Fruit fly (Drosophila melanogaster) whole organism, embryonic: ENCODE measurements around the gene CG13622.
A peak's percentile ranks its signal among the peaks of the same experiment; 100 is the strongest.

Experiments
- B-H1 ChIP-seq: fragments of 200-800 bp; sonication (Bioruptor generic); IDR thresholded peaks from 3 replicates; pipeline ENCODE4 v1.3.6; 2022; ENCODE audit warnings: missing biosample characterization, missing genetic modification characterization
- B-H2 ChIP-seq: fragments of 200-800 bp; sonication (Bioruptor generic); optimal IDR thresholded peaks from 2 replicates; lab custom pipeline; 2018; ENCODE audit warnings: missing biosample characterization, mild to moderate bottlenecking, missing genetic modification characterization
- C15 ChIP-seq: fragments of 200-800 bp; sonication (Bioruptor generic); IDR thresholded peaks from 3 replicates; pipeline ENCODE4 v1.3.6; 2022; ENCODE audit warnings: missing biosample characterization, missing genetic modification characterization
- CG12219 ChIP-seq: fragments of 200-800 bp; sonication (Bioruptor generic); optimal IDR thresholded peaks from 3 replicates; lab custom pipeline; 2018; ENCODE audit warnings: missing biosample characterization, mild to moderate bottlenecking, missing genetic modification characterization
- CG12769 ChIP-seq: fragments of 200-800 bp; sonication (Bioruptor generic); optimal IDR thresholded peaks from 2 replicates; lab custom pipeline; 2019; ENCODE audit warnings: missing biosample characterization, mild to moderate bottlenecking, missing genetic modification characterization, moderate library complexity
- CG14050 ChIP-seq: fragments of 200-800 bp; sonication (Bioruptor generic); IDR thresholded peaks from 3 replicates; pipeline ENCODE4 v1.3.6; 2022; ENCODE audit warnings: missing biosample characterization, missing genetic modification characterization
- CG14441 ChIP-seq: fragments of 200-800 bp; sonication (Bioruptor generic); IDR thresholded peaks from 2 replicates; pipeline ENCODE4 v1.3.6; 2022; ENCODE audit warnings: missing biosample characterization, missing genetic modification characterization
- CG15073 ChIP-seq: fragments of 200-800 bp; sonication (Bioruptor generic); optimal IDR thresholded peaks from 2 replicates; lab custom pipeline; 2016; ENCODE audit warnings: missing biosample characterization, missing genetic modification characterization
- CG15696 ChIP-seq: fragments of 200-800 bp; sonication (Bioruptor generic); optimal IDR thresholded peaks from 2 replicates; lab custom pipeline; 2019; ENCODE audit warnings: missing biosample characterization, mild to moderate bottlenecking, missing genetic modification characterization, moderate library complexity
- CG16779 ChIP-seq: fragments of 200-800 bp; sonication (Bioruptor generic); IDR thresholded peaks from 2 replicates; pipeline ENCODE4 v1.3.6; 2022; ENCODE audit warnings: missing biosample characterization, missing genetic modification characterization
- CG16815 ChIP-seq: fragments of 200-800 bp; sonication (Bioruptor generic); optimal IDR thresholded peaks from 3 replicates; lab custom pipeline; 2017; ENCODE audit warnings: missing biosample characterization, mild to moderate bottlenecking, missing genetic modification characterization
- CG16863 ChIP-seq: fragments of 200-800 bp; sonication (Bioruptor generic); optimal IDR thresholded peaks from 3 replicates; lab custom pipeline; 2016; ENCODE audit warnings: missing biosample characterization, missing genetic modification characterization
- CG4617 ChIP-seq: fragments of 200-800 bp; sonication (Bioruptor generic); optimal IDR thresholded peaks from 3 replicates; lab custom pipeline; 2016; ENCODE audit warnings: missing biosample characterization, missing genetic modification characterization, borderline replicate concordance
- CG7786 ChIP-seq: fragments of 200-800 bp; sonication (Bioruptor generic); optimal IDR thresholded peaks from 2 replicates; lab custom pipeline; 2016; ENCODE audit warnings: missing biosample characterization, missing genetic modification characterization
- CG8944 ChIP-seq: fragments of 200-800 bp; sonication (Bioruptor generic); optimal IDR thresholded peaks from 3 replicates; lab custom pipeline; 2016; ENCODE audit warnings: missing biosample characterization, missing genetic modification characterization
- CkIIα-i1 ChIP-seq: fragments of 200-800 bp; sonication (Bioruptor generic); IDR thresholded peaks from 2 replicates; pipeline ENCODE4 v1.3.6; 2022; ENCODE audit warnings: missing biosample characterization, missing genetic modification characterization
- CrebB ChIP-seq: fragments of 200-800 bp; sonication (Bioruptor generic); optimal IDR thresholded peaks from 3 replicates; lab custom pipeline; 2018; ENCODE audit warnings: missing biosample characterization, mild to moderate bottlenecking, missing genetic modification characterization
- D19B ChIP-seq: fragments of 200-800 bp; sonication (Bioruptor generic); optimal IDR thresholded peaks from 2 replicates; lab custom pipeline; 2017; ENCODE audit warnings: missing biosample characterization, mild to moderate bottlenecking, missing genetic modification characterization
- Dip2 ChIP-seq: fragments of 200-800 bp; sonication (Bioruptor generic); IDR thresholded peaks from 2 replicates; pipeline ENCODE4 v1.3.6; 2022; ENCODE audit warnings: missing biosample characterization, missing genetic modification characterization
- Doc3 ChIP-seq: fragments of 200-800 bp; sonication (Bioruptor generic); IDR thresholded peaks from 3 replicates; pipeline ENCODE4 v1.3.6; 2022; ENCODE audit warnings: missing biosample characterization, missing genetic modification characterization; ENCODE audit not compliant: partially characterized antibody
- Gug ChIP-seq: fragments of 200-800 bp; sonication (Bioruptor generic); IDR thresholded peaks from 4 replicates; pipeline ENCODE4 v1.3.6; 2022; ENCODE audit warnings: missing biosample characterization, missing genetic modification characterization
- Lhr ChIP-seq: fragments of 200-800 bp; sonication (Bioruptor generic); optimal IDR thresholded peaks from 3 replicates; lab custom pipeline; 2017; ENCODE audit warnings: mild to moderate bottlenecking, missing biosample characterization, missing genetic modification reagents, missing genetic modification characterization
- Mad ChIP-seq: fragments of 200-800 bp; sonication (Bioruptor generic); optimal IDR thresholded peaks from 2 replicates; lab custom pipeline; 2016; ENCODE audit warnings: missing biosample characterization, missing genetic modification characterization
- NK7.1 ChIP-seq: fragments of 200-800 bp; sonication (Bioruptor generic); optimal IDR thresholded peaks from 3 replicates; lab custom pipeline; 2016; ENCODE audit warnings: missing biosample characterization, missing genetic modification characterization
- Nf-YB ChIP-seq: fragments of 200-800 bp; sonication (Bioruptor generic); optimal IDR thresholded peaks from 3 replicates; lab custom pipeline; 2019; ENCODE audit warnings: missing biosample characterization, mild to moderate bottlenecking, missing genetic modification characterization, moderate library complexity
- Oli ChIP-seq: fragments of 200-800 bp; sonication (Bioruptor generic); optimal IDR thresholded peaks from 2 replicates; lab custom pipeline; 2018; ENCODE audit warnings: missing biosample characterization, mild to moderate bottlenecking, missing genetic modification characterization, moderate library complexity
- Rfx ChIP-seq: fragments of 200-800 bp; sonication (Bioruptor generic); IDR thresholded peaks from 2 replicates; pipeline ENCODE4 v1.3.6; 2022; ENCODE audit warnings: missing biosample characterization, missing genetic modification characterization
- Usf ChIP-seq: fragments of 200-800 bp; sonication (Bioruptor generic); optimal IDR thresholded peaks from 2 replicates; lab custom pipeline; 2017; ENCODE audit warnings: missing genotype, missing biosample characterization, missing genetic modification characterization
- bab2 ChIP-seq: fragments of 200-800 bp; sonication (Bioruptor generic); optimal IDR thresholded peaks from 2 replicates; lab custom pipeline; 2016; ENCODE audit warnings: missing biosample characterization, missing genetic modification characterization
- exex ChIP-seq: fragments of 200-800 bp; sonication (Bioruptor generic); optimal IDR thresholded peaks from 4 replicates; lab custom pipeline; 2018; ENCODE audit warnings: missing biosample characterization, mild to moderate bottlenecking, missing genetic modification characterization, moderate library complexity
- fd102C ChIP-seq: fragments of 200-800 bp; sonication (Bioruptor generic); optimal IDR thresholded peaks from 2 replicates; lab custom pipeline; 2018; ENCODE audit warnings: missing biosample characterization, mild to moderate bottlenecking, missing genetic modification characterization, moderate library complexity
- fd3F ChIP-seq: fragments of 200-800 bp; sonication (Bioruptor generic); optimal IDR thresholded peaks from 2 replicates; lab custom pipeline; 2018; ENCODE audit warnings: missing biosample characterization, mild to moderate bottlenecking, missing genetic modification characterization, moderate library complexity
- gcm ChIP-seq: fragments of 200-800 bp; sonication (Bioruptor generic); optimal IDR thresholded peaks from 2 replicates; lab custom pipeline; 2019; ENCODE audit warnings: missing biosample characterization, mild to moderate bottlenecking, missing genetic modification characterization, moderate library complexity
- gro ChIP-seq: fragments of 200-800 bp; sonication (Bioruptor generic); optimal IDR thresholded peaks from 2 replicates; lab custom pipeline; 2016; ENCODE audit warnings: missing biosample characterization, missing genetic modification characterization
- hkb ChIP-seq, 2 experiments: fragments of 200-800 bp in 1 of 2; fragments of >200 bp in 1 of 2; sonication (Bioruptor generic) in 1 of 2; IDR thresholded peaks in 1 of 2; optimal IDR thresholded peaks in 1 of 2; 2 replicates each; pipeline versions ENCODE4 v1.3.6 to Lab custom; 2017 to 2022; ENCODE audit warnings: missing biosample characterization in 1 of 2, missing genetic modification characterization in 1 of 2
- insv ChIP-seq, 2 experiments: fragments of 200-800 bp; sonication (Bioruptor generic); optimal IDR thresholded peaks; 3 replicates each; lab custom pipeline; 2016 to 2018; ENCODE audit warnings: missing biosample characterization in 2 of 2, missing genetic modification characterization in 2 of 2
- jigr1 ChIP-seq: fragments of 200-800 bp; sonication (Bioruptor generic); IDR thresholded peaks from 3 replicates; pipeline ENCODE4 v1.3.6; 2022; ENCODE audit warnings: missing biosample characterization, missing genetic modification characterization
- kay ChIP-seq: fragments of 200-800 bp; sonication (Bioruptor generic); optimal IDR thresholded peaks from 2 replicates; lab custom pipeline; 2016; ENCODE audit warnings: missing biosample characterization, missing genetic modification characterization
- ken ChIP-seq: fragments of 200-800 bp; sonication (Bioruptor generic); IDR thresholded peaks from 3 replicates; pipeline ENCODE4 v1.3.6; 2022; ENCODE audit warnings: missing biosample characterization, missing genetic modification characterization
- lmd ChIP-seq: fragments of 200-800 bp; sonication (Bioruptor generic); IDR thresholded peaks from 2 replicates; pipeline ENCODE4 v1.3.6; 2022; ENCODE audit warnings: missing biosample characterization, missing genetic modification characterization
- lola ChIP-seq, 3 experiments: fragments of >200 bp in 2 of 3; fragments of 200-800 bp in 1 of 3; sonication (Bioruptor generic) in 1 of 3; optimal IDR thresholded peaks; 2 replicates each; lab custom pipeline; 2017 to 2019; ENCODE audit warnings: missing biosample characterization in 3 of 3, missing genetic modification characterization in 3 of 3, mild to moderate bottlenecking in 1 of 3, moderate library complexity in 1 of 3
- luna ChIP-seq: fragments of 200-800 bp; sonication (Bioruptor generic); optimal IDR thresholded peaks from 2 replicates; lab custom pipeline; 2016; ENCODE audit warnings: missing biosample characterization, missing genetic modification characterization
- phol ChIP-seq: fragments of 200-800 bp; sonication (Bioruptor generic); optimal IDR thresholded peaks from 3 replicates; lab custom pipeline; 2018; ENCODE audit warnings: missing biosample characterization, mild to moderate bottlenecking, missing genetic modification characterization, moderate library complexity
- pita ChIP-seq: fragments of 200-800 bp; sonication (Bioruptor generic); optimal IDR thresholded peaks from 2 replicates; lab custom pipeline; 2017; ENCODE audit warnings: missing biosample characterization, mild to moderate bottlenecking, missing genetic modification characterization
- ro ChIP-seq: fragments of 200-800 bp; sonication (Bioruptor generic); IDR thresholded peaks from 2 replicates; pipeline ENCODE4 v1.3.6; 2022; ENCODE audit warnings: missing biosample characterization, missing genetic modification characterization
- sens-2 ChIP-seq: fragments of 200-800 bp; sonication (Bioruptor generic); IDR thresholded peaks from 2 replicates; pipeline ENCODE4 v1.3.6; 2022; ENCODE audit warnings: missing biosample characterization, missing genetic modification characterization
- seq ChIP-seq: fragments of 200-800 bp; sonication (Bioruptor generic); IDR thresholded peaks from 2 replicates; pipeline ENCODE4 v1.3.6; 2022; ENCODE audit warnings: missing biosample characterization, missing genetic modification characterization
- sima ChIP-seq: fragments of 200-800 bp; sonication (Bioruptor generic); optimal IDR thresholded peaks from 2 replicates; lab custom pipeline; 2016; ENCODE audit warnings: missing biosample characterization, missing genetic modification characterization
- sug ChIP-seq: fragments of 200-800 bp; optimal IDR thresholded peaks from 2 replicates; lab custom pipeline; 2019; ENCODE audit warnings: missing biosample characterization, mild to moderate bottlenecking, missing genetic modification characterization, moderate library complexity
- twi ChIP-seq: fragments of 200-800 bp; optimal IDR thresholded peaks from 2 replicates; lab custom pipeline; 2019; ENCODE audit warnings: missing biosample characterization, mild to moderate bottlenecking, missing genetic modification characterization, moderate library complexity

CG13622 gene

DNA sequence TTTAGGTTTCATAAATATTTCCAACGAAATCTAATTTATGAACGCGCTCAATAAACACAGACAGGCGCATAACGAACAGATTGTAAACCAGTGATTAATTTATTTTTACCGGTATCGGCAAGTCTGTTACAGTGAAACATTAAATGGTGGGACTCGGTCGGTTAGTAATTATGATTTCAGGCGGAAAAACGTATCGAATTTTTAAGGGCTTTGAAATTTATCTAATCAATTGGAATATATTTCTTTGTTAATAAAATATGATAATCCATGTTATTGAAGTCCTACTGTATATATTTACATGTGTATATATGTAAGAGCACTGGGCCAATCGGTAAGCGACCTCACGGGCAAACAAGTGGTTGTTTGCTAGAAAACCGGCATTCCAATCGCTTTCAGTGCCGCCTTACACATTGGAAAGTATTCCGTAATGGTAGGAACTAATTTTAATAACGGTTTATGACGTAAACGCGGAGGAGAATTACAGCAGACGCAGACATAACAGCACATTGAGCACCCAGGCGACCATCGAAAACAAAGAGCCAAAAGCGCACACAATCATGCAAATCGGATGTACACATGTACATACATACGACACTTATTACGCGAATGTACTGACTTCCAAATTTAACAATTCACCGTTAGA lies 19.7 kb upstream of the CG13622 start (continued):
- TF ChIP-seq CG7786 (peak; percentile 84), fd3F (GFP tag; lab: Kevin White, UChicago) (peak; percentile 97), CG15073 (GFP tag; lab: Kevin White, UChicago) (peak; percentile 51), ro (GFP tag; lab: Robert Waterston, UW) (peak; percentile 71), seq (GFP tag; lab: Robert Waterston, UW) (peak; percentile 96), CkIIα-i1 (peak; percentile 78), sens-2 (GFP tag; lab: Robert Waterston, UW) (peak; percentile 92), Usf (GFP tag; lab: Kevin White, UChicago) (peak; percentile 49), CG12219 (GFP tag; lab: Kevin White, UChicago) (peak; percentile 93), bab2 (GFP tag; lab: Kevin White, UChicago) (peak; percentile 93), Doc3 (no peak), Mad (GFP tag; lab: Kevin White, UChicago) (peak; percentile 84), gro (peak; percentile 95), sima (peak; percentile 52), Rfx (GFP tag; lab: Robert Waterston, UW) (peak; percentile 98), kay (peak; percentile 76), CG14050 (GFP tag; lab: Robert Waterston, UW) (peak; percentile 92), lola (GFP tag; optimal IDR thresholded peaks at IDR 0.05; lab: Kevin White, UChicago) (no peak), gcm (GFP tag; lab: Kevin White, UChicago) (peak; percentile 79), CG16863 (GFP tag; lab: Kevin White, UChicago) (peak; percentile 80), Nf-YB (GFP tag; lab: Kevin White, UChicago) (peak; percentile 85), insv (GFP tag; optimal IDR thresholded peaks at IDR 0.05; lab: Kevin White, UChicago) (peak in 1 of 2 experiments; percentile 46), phol (tag; lab: Kevin White, UChicago) (peak; percentile 82), CG8944 (peak; percentile 71), luna (GFP tag; lab: Kevin White, UChicago) (peak; percentile 88), CG4617 (GFP tag; lab: Kevin White, UChicago) (no peak), CG15696 (peak; percentile 53), sug (tag; lab: Kevin White, UChicago) (peak; percentile 96), CG16779 (GFP tag; lab: Robert Waterston, UW) (peak; percentile 95), NK7.1 (GFP tag; lab: Kevin White, UChicago) (peak; percentile 50), exex (tag; lab: Kevin White, UChicago) (peak; percentile 86), ken (GFP tag; lab: Robert Waterston, UW) (peak; percentile 92), lmd (GFP tag; lab: Robert Waterston, UW) (peak; percentile 95), Lhr (GFP tag; lab: Kevin White, UChicago) (no peak), fd102C (GFP tag; lab: Kevin White, UChicago) (no peak), hkb (optimal IDR thresholded peaks at IDR 0.05; lab: Kevin White, UChicago) (no peak), hkb (GFP tag; IDR thresholded peaks at IDR 0.05; lab: Robert Waterston, UW) (peak; percentile 95), jigr1 (peak; percentile 75; the same call in 2 of the 3 replicates), D19B (GFP tag; lab: Kevin White, UChicago) (peak; percentile 67), pita (no peak), CG16815 (peak; percentile 73), Oli (tag; lab: Kevin White, UChicago) (peak; percentile 95), CrebB (tag; lab: Kevin White, UChicago) (peak; percentile 94), B-H2 (peak; percentile 98), twi (tag; lab: Kevin White, UChicago) (peak; percentile 82), Dip2 (no peak), B-H1 (GFP tag; lab: Robert Waterston, UW) (peak; percentile 94), CG14441 (GFP tag; lab: Robert Waterston, UW) (peak; percentile 96), C15 (GFP tag; lab: Robert Waterston, UW) (peak; percentile 93), Gug (GFP tag; lab: Robert Waterston, UW) (peak; percentile 95), CG12769 (peak; percentile 98)
